Fruit fly (Drosophila melanogaster): ENCODE results near the gene CG31141.

- no peak for TF ChIP-seq h (optimal IDR thresholded peaks at IDR 0.05)
- no peak for TF ChIP-seq psq (optimal IDR thresholded peaks at IDR 0.05)
- TF ChIP-seq insv (optimal IDR thresholded peaks at IDR 0.05): no peak
Observed at dm6 chr3R:23885182-23885581, 37.9 kb upstream of the CG31141 start.
